Fruit fly (Drosophila melanogaster) whole organism: ENCODE results near the gene CG15208.

Source experiments
- Dll ChIP-seq: fragments of >200 bp; optimal IDR thresholded peaks from 2 replicates; lab custom pipeline; 2017
- psq ChIP-seq: fragments of >200 bp; optimal IDR thresholded peaks from 2 replicates; lab custom pipeline; 2017

dm6 chrX:10905047-10905446 is 5.3 kb downstream of the CG15208 start:
- no peak for TF ChIP-seq psq (lab: Kevin White, UChicago)
- no peak for TF ChIP-seq Dll (lab: Kevin White, UChicago)
